Worm (Caenorhabditis elegans) whole organism, L4/young adult: ENCODE results near the gene srt-74.
"Not testable (repeated sequence)": the region's sequence is repeated elsewhere in the genome, so short reads cannot be mapped to it uniquely, and the experiment has no call there.

Source experiments
- W03F9.2 ChIP-seq: fragments of 150-350 bp; optimal IDR thresholded peaks from 2 replicates; lab custom pipeline; 2014; ENCODE audit warnings: missing biosample characterization, missing genetic modification characterization
- dao-5 ChIP-seq: sonication (generic microtip); optimal IDR thresholded peaks from 2 replicates; lab custom pipeline; 2016; ENCODE audit warnings: missing genotype, missing genetic modification characterization, moderate library complexity, missing compliant biosample characterization
- him-1 ChIP-seq: sonication (generic microtip); optimal IDR thresholded peaks from 2 replicates; lab custom pipeline; 2016; ENCODE audit warnings: missing genotype, missing genetic modification reagents, missing genetic modification characterization, missing compliant biosample characterization

The srt-74 gene

ce11 chrV:14279777-14280176 lies 2.3 kb downstream of the srt-74 start, which contains the start of gene srt-33:
srt-33 (minus strand) TSS chrV:14279877.
- no peak for TF ChIP-seq him-1 (tag; lab: Kevin White, UChicago)

ce11 chrV:14274268-14274667 lies 7.9 kb downstream of the srt-74 start, which contains the start of gene F40G12.7:
F40G12.7 (plus strand) TSS chrV:14274568.
- not testable (repeated sequence) for TF ChIP-seq W03F9.2, dao-5, him-1 (tag; lab: Kevin White, UChicago)

ce11 chrV:14273019-14273418 lies 9.1 kb downstream of the srt-74 start, which contains the start of gene F40G12.6:
F40G12.6 (minus strand) TSS chrV:14273119.
- TF ChIP-seq W03F9.2 (tag; lab: Kevin White, UChicago), result no peak
- no peak for TF ChIP-seq him-1 (tag; lab: Kevin White, UChicago)
- no peak for TF ChIP-seq dao-5 (tag; lab: Kevin White, UChicago)

- TF ChIP-seq dao-5 (tag; lab: Kevin White, UChicago) (no peak), him-1 (tag; lab: Kevin White, UChicago) (no peak), W03F9.2 (tag; lab: Kevin White, UChicago) (no peak)
These were observed 11.4 kb downstream of the srt-74 start, which contains the start of gene F40G12.5 for ce11 chrV:14270729-14271128. F40G12.5 (minus strand) TSS chrV:14270829.

DNA sequence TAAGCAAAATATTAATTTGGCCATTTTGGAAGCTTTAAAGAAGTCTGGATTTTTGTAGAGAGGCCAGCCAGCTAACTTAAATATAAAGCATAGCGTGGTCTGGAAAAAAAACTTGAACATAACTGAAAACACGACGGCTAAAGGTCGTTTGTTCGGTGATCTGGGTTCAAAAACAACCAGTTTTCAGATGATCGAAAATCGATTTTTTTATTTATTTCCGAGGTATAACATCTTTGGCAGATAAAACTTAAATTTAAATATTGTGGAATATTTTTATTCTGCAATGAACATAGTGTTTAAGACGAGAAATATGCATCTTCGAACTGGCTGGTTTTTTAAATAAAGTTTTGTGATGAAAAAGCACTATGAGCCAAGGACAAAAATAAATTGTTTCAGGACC lies 13.5 kb downstream of the srt-74 start, which contains the start of gene F40G12.4:
Gene F40G12.4 (minus strand): TSS at position 101 of the 400 bp plus-strand sequence.
- TF ChIP-seq dao-5 (tag; lab: Kevin White, UChicago), result no peak
- TF ChIP-seq W03F9.2 (tag; lab: Kevin White, UChicago), result no peak
- TF ChIP-seq him-1 (tag; lab: Kevin White, UChicago), result no peak

DNA sequence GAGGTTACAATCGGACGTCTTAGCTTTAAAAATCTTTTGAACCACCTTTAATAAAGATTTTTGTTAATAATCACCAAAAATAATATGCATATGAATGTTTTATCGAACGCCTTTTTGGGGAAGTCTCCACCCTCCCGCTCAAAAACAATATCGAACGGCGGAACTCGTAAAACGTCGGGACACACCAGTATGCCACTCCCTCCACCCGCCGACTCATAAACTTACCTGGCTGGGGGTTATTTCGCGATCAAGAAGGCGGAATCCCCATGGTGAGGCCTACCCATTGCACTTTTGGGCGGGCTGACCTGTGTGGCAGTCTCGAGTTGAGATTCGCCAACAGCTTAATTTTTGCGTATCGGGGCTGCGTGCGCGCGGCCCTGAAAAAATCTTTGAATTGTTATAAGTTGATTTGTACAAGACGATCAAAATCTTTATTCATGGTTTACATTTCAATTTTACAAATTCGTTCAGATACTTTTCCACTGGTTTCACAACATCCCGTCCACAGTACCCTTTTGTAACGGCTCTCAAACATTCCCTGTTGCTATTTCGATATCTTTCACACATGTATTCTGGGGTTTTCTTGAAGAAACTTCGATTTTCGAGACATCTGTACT lies 14.7 kb downstream of the srt-74 start:
- no peak for TF ChIP-seq W03F9.2 (tag; lab: Kevin White, UChicago)

ce11 chrV:14260831-14261230 lies 21.3 kb downstream of the srt-74 start, which contains the start of gene F40G12.2:
F40G12.2 (minus strand) TSS chrV:14260931.
- TF ChIP-seq dao-5 (tag; lab: Kevin White, UChicago) (no peak), W03F9.2 (tag; lab: Kevin White, UChicago) (no peak), him-1 (tag; lab: Kevin White, UChicago) (no peak)

DNA sequence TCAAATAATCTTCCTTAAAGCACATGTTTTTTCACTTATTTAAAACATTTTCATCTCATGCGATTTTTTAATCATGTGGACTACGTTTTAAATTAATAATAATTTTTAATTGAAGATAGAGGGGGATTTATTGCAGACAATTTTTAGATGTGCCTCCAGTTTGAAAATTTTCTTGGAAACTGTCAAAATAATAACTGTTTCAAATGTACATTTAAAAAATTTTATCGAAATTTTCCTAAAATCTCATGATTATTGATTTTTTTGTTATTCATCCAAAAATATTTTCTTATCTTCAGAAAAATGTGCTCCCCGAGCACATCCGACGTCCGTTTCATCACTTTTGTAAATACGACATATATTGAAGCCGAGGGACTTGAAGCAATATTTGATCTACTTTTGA lies 25.3 kb downstream of the srt-74 start, which contains the start of gene sre-8:
Gene sre-8 (plus strand): TSS at position 301 of the 400 bp plus-strand sequence.
- no peak for TF ChIP-seq him-1 (tag; lab: Kevin White, UChicago)
- no peak for TF ChIP-seq dao-5 (tag; lab: Kevin White, UChicago)
- no peak for TF ChIP-seq W03F9.2 (tag; lab: Kevin White, UChicago)

DNA sequence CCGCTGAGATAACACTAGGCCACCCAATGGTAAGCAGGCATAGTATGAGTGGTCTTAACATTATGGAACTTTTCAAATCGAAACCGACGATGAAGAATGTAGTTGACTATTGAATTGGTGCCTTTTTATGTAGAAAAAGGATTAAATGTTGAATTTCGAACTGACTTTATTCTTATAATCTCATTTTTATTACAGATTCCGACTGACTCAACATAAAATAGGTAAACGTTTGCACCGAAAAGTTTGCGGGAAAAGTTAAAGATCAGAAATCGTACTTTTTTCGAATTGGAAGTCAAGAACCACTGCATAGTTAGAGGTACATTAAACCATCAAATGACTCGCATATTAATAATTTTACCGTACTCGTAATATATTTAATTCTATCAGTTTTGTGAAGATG lies 27.9 kb downstream of the srt-74 start, which contains the start of gene K02E11.7:
Gene K02E11.7 (minus strand): TSS at position 101 of the 400 bp plus-strand sequence.
- no peak for TF ChIP-seq W03F9.2 (tag; lab: Kevin White, UChicago)
- no peak for TF ChIP-seq him-1 (tag; lab: Kevin White, UChicago)
- no peak for TF ChIP-seq dao-5 (tag; lab: Kevin White, UChicago)

DNA sequence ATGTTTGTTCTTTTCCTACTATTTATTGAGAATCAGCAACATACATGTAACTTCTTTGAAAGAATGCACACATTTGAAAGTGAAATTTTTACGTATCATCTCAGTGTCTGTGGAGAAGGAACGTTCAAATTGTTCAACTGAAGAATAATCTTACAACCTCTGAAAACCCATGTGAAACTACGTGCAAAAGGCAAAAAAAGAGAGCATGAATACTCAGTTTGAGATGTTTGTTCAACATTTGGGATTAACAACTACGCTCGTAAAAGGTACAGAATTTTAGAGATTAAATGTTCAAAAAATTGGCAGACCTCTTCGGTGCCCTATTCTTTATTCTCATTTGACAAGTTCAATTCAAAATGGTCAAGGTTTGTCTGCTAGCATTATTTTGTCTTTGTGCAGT lies 30.1 kb downstream of the srt-74 start, which contains the start of gene K02E11.5:
Gene K02E11.5 (plus strand): TSS at position 301 of the 400 bp plus-strand sequence.
- no peak for TF ChIP-seq dao-5 (tag; lab: Kevin White, UChicago)
- no peak for TF ChIP-seq W03F9.2 (tag; lab: Kevin White, UChicago)
- no peak for TF ChIP-seq him-1 (tag; lab: Kevin White, UChicago)

DNA sequence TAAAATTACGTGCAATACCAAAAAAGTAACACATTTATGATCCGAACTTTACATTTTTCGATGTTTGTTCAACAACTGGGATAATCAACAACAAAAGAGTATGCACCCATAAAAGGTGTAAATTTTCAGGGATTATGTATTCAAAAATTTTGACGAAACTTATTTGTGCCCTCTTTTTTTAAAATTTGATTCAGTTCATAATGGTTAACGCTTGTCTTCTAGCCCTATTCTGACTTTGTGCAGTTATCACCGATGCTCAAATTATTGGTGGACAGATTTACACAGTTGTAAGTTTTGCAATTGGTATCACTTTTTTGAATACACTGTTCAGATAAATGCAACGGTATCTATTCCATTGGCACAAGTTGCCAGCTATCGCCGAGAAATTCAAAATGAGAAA lies 33.5 kb downstream of the srt-74 start, which contains the start of gene K02E11.6:
Gene K02E11.6 (plus strand): TSS at position 149 of the 400 bp plus-strand sequence.
- TF ChIP-seq W03F9.2 (tag; lab: Kevin White, UChicago), result no peak
- no peak for TF ChIP-seq him-1 (tag; lab: Kevin White, UChicago)
- TF ChIP-seq dao-5 (tag; lab: Kevin White, UChicago), result no peak

- TF ChIP-seq W03F9.2 (tag; lab: Kevin White, UChicago) (no peak), him-1 (tag; lab: Kevin White, UChicago) (no peak), dao-5 (tag; lab: Kevin White, UChicago) (no peak)
These were observed 34.1 kb downstream of the srt-74 start, which contains the start of gene K02E11.4 for ce11 chrV:14248025-14248424. K02E11.4 (minus strand) TSS chrV:14248125.

DNA sequence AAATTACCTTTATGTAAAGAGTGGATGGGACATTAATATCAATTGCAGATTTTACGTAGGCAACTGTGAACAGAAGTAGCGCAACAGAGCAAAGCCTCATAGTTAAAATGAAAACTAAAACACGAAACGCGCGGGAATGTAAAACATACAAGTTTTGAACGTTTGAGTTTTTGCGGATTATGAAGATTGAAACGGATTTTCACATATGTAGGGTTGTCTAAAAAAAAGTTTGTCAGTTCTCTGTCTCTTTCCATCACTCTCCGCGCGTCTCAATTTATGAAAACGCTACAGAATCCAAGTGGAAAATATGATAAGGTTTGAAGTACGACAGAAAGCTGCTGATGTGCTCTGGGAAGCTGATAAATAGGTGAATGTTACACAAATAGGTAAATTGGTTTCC lies 35.4 kb downstream of the srt-74 start, which contains the start of gene K02E11.3:
Gene K02E11.3 (minus strand): TSS at position 101 of the 400 bp plus-strand sequence.
- TF ChIP-seq W03F9.2 (tag; lab: Kevin White, UChicago), result no peak
- TF ChIP-seq him-1 (tag; lab: Kevin White, UChicago), result no peak
- TF ChIP-seq dao-5 (tag; lab: Kevin White, UChicago), result no peak
